Worm (Caenorhabditis elegans): ENCODE measurements around the gene tsp-6.

- TF ChIP-seq him-1 (tag; optimal IDR thresholded peaks at IDR 0.05) (no peak), dao-5 (tag; optimal IDR thresholded peaks at IDR 0.05) (no peak), W03F9.2 (tag; optimal IDR thresholded peaks at IDR 0.05) (no peak)
Measured at ce11 chrX:2837477-2837876, 17.2 kb downstream of the tsp-6 start.

Measured in whole organism, L4/young adult.